Worm (Caenorhabditis elegans) whole organism, late embryonic: Measurements from ENCODE around the gene srx-111.

Experiments
- K09A11.1 ChIP-seq: sonication (generic microtip); optimal IDR thresholded peaks from 2 replicates; lab custom pipeline; 2017; ENCODE audit warnings: antibody characterized with exemption, mild to moderate bottlenecking, missing genetic modification characterization, missing compliant biosample characterization; ENCODE audit not compliant: insufficient read depth
- ama-1 ChIP-seq: fragments of 150-350 bp; optimal IDR thresholded peaks from 2 replicates; lab custom pipeline; 2014
- ceh-45 ChIP-seq: fragments of 200-800 bp; sonication (Bioruptor generic); IDR thresholded peaks from 2 replicates; pipeline ENCODE4 v1.3.6; 2022; ENCODE audit warnings: missing genetic modification reagents, missing genetic modification characterization, missing compliant biosample characterization
- ceh-48 ChIP-seq: sonication (generic microtip); optimal IDR thresholded peaks from 2 replicates; lab custom pipeline; 2016; ENCODE audit warnings: missing genetic modification characterization, inconsistent platforms, missing compliant biosample characterization
- elt-2 ChIP-seq: sonication (generic microtip); optimal IDR thresholded peaks from 2 replicates; lab custom pipeline; 2016; ENCODE audit warnings: missing genetic modification reagents, missing genetic modification characterization, missing compliant biosample characterization
- fkh-10 ChIP-seq: fragments of 150-350 bp; optimal IDR thresholded peaks from 2 replicates; lab custom pipeline; 2014; ENCODE audit warnings: missing biosample characterization, missing genetic modification reagents, missing genetic modification characterization
- lim-6 ChIP-seq: sonication (generic microtip); optimal IDR thresholded peaks from 2 replicates; lab custom pipeline; 2016; ENCODE audit warnings: missing genetic modification characterization, missing compliant biosample characterization
- lin-11 ChIP-seq: fragments of 200-800 bp; sonication (Bioruptor generic); optimal IDR thresholded peaks from 2 replicates; lab custom pipeline; 2018; ENCODE audit warnings: mild to moderate bottlenecking, missing genetic modification characterization, missing compliant biosample characterization
- pha-2 ChIP-seq: sonication (generic microtip); optimal IDR thresholded peaks from 2 replicates; lab custom pipeline; 2017; ENCODE audit warnings: mild to moderate bottlenecking, missing genetic modification characterization, missing compliant biosample characterization
- pha-4 ChIP-seq: fragments of 150-350 bp; optimal IDR thresholded peaks from 2 replicates; lab custom pipeline; 2018; ENCODE audit warnings: missing biosample characterization, missing genetic modification reagents, missing genetic modification characterization
- pqm-1 ChIP-seq: sonication (generic microtip); optimal IDR thresholded peaks from 2 replicates; lab custom pipeline; 2016; ENCODE audit warnings: missing genetic modification characterization, missing compliant biosample characterization

DNA sequence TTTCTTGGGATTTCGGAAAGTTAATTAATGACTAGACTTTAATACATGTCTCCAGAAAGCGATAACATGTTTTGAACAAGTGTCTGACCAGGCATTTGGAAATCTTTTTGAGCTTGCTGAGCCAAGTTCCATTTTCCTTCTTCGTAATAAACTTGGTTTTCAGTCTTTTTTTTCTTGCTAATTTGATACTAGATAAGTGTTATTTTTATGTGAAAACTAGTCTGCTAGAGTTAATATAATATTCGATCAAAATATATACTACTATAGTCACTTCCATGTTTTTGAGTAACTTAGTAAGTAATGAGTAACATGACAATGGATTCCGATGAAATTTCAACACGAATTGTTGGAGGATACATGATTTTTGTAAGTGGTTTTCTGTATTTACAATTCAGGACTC lies 48.3 kb upstream of the srx-111 start, which contains the start of gene srx-110:
- TF ChIP-seq ceh-48 (tag; lab: Kevin White, UChicago) (no peak), pqm-1 (tag; lab: Kevin White, UChicago) (no peak), lin-11 (tag; lab: Kevin White, UChicago) (no peak), pha-2 (tag; lab: Kevin White, UChicago) (no peak), pha-4 (tag; lab: Kevin White, UChicago) (no peak), fkh-10 (GFP tag; lab: Kevin White, UChicago) (no peak), K09A11.1 (tag; lab: Kevin White, UChicago) (no peak), ama-1 (lab: Kevin White, UChicago) (no peak), ceh-45 (GFP tag; lab: Robert Waterston, UW) (no peak), lim-6 (tag; lab: Kevin White, UChicago) (no peak), elt-2 (tag; lab: Kevin White, UChicago) (no peak)
